Worm (Caenorhabditis elegans) whole organism, L2 larva: Measurements from ENCODE around the gene wdr-37.

Source experiments
- egl-27 ChIP-seq: sonication (generic microtip); optimal IDR thresholded peaks from 3 replicates; lab custom pipeline; 2017; ENCODE audit warnings: missing biosample characterization, missing genetic modification reagents, missing genetic modification characterization
- lin-11 ChIP-seq: fragments of 150-350 bp; sonication (generic microtip); optimal IDR thresholded peaks from 2 replicates; lab custom pipeline; 2014; ENCODE audit warnings: missing biosample characterization, missing genetic modification characterization, inconsistent platforms, mixed read lengths
- unc-39 ChIP-seq: fragments of 150-350 bp; optimal IDR thresholded peaks from 2 replicates; lab custom pipeline; 2014; ENCODE audit warnings: missing biosample characterization, missing genetic modification characterization

ce11 chrIII:5573694-5574093 is 26.2 kb downstream of the wdr-37 start, which contains the start of gene molo-1:
- TF ChIP-seq egl-27 (tag; lab: Kevin White, UChicago), result no peak
- TF ChIP-seq lin-11 (tag; lab: Kevin White, UChicago), result no peak
- TF ChIP-seq unc-39 (tag; lab: Kevin White, UChicago), result no peak
